Worm (Caenorhabditis elegans) whole organism, L4 larva: ENCODE data around the gene Y108F1.5.
"Not testable (repeated sequence)": the region's sequence is repeated elsewhere in the genome, so short reads cannot be mapped to it uniquely, and the experiment has no call there.

Experiments
- D1046.2 ChIP-seq: fragments of 200-800 bp; sonication (Bioruptor generic); IDR thresholded peaks from 2 replicates; pipeline ENCODE4 v1.3.6; 2022; ENCODE audit warnings: missing genetic modification characterization, missing compliant biosample characterization
- F44E2.7 ChIP-seq: fragments of 200-800 bp; sonication (Bioruptor generic); IDR thresholded peaks from 2 replicates; pipeline ENCODE4 v2.1.2; 2022; ENCODE audit warnings: missing genetic modification characterization, missing compliant biosample characterization
- Y48G9A.11 ChIP-seq: fragments of 200-800 bp; sonication (Bioruptor generic); IDR thresholded peaks from 2 replicates; pipeline ENCODE4 v1.3.6; 2022; ENCODE audit warnings: missing genetic modification reagents, missing genetic modification characterization, missing compliant biosample characterization
- ZK337.2 ChIP-seq: fragments of 200-800 bp; sonication (Bioruptor generic); IDR thresholded peaks from 2 replicates; pipeline ENCODE4 v1.3.6; 2022; ENCODE audit warnings: missing genetic modification reagents, missing genetic modification characterization, missing compliant biosample characterization
- ZK546.5 ChIP-seq, 2 experiments: sonication (generic microtip); optimal IDR thresholded peaks; 2 replicates each; lab custom pipeline; 2017; ENCODE audit warnings: missing biosample characterization in 2 of 2, missing genetic modification characterization in 2 of 2
- arid-1 ChIP-seq: fragments of 200-800 bp; sonication (Bioruptor generic); conservative IDR thresholded peaks from 2 replicates; pipeline ENCODE4 v1.3.6; 2022; ENCODE audit warnings: missing genetic modification reagents, missing genetic modification characterization, missing compliant biosample characterization
- attf-4 ChIP-seq: sonication (generic microtip); optimal IDR thresholded peaks from 3 replicates; lab custom pipeline; 2017; ENCODE audit warnings: missing biosample characterization, missing genetic modification characterization
- ceh-28 ChIP-seq: fragments of 150-350 bp; optimal IDR thresholded peaks from 2 replicates; lab custom pipeline; 2014; ENCODE audit warnings: missing biosample characterization, missing genetic modification reagents, missing genetic modification characterization
- dmd-8 ChIP-seq: fragments of 200-800 bp; sonication (Bioruptor generic); IDR thresholded peaks from 2 replicates; pipeline ENCODE4 v1.3.6; 2022; ENCODE audit warnings: missing genetic modification characterization, missing compliant biosample characterization
- egl-43 ChIP-seq: fragments of 200-800 bp; sonication (Bioruptor generic); IDR thresholded peaks from 2 replicates; pipeline ENCODE4 v1.3.6; 2022; ENCODE audit warnings: missing genetic modification reagents, missing genetic modification characterization, missing compliant biosample characterization
- jun-1 ChIP-seq: fragments of 150-350 bp; optimal IDR thresholded peaks from 2 replicates; lab custom pipeline; 2014; ENCODE audit warnings: missing biosample characterization, missing genetic modification reagents, missing genetic modification characterization
- lim-7 ChIP-seq: fragments of 200-800 bp; sonication (Bioruptor generic); IDR thresholded peaks from 2 replicates; pipeline ENCODE4 v1.3.6; 2022; ENCODE audit warnings: missing genetic modification characterization, missing compliant biosample characterization
- lin-1 ChIP-seq: fragments of 200-800 bp; sonication (Bioruptor generic); IDR thresholded peaks from 2 replicates; pipeline ENCODE4 v1.3.6; 2022; ENCODE audit warnings: missing genetic modification reagents, missing genetic modification characterization, missing compliant biosample characterization
- lin-29 ChIP-seq: fragments of 200-800 bp; sonication (Bioruptor generic); IDR thresholded peaks from 2 replicates; pipeline ENCODE4 v1.3.6; 2022; ENCODE audit warnings: missing genetic modification reagents, missing genetic modification characterization, missing compliant biosample characterization
- lin-38 ChIP-seq: fragments of 200-800 bp; sonication (Bioruptor generic); IDR thresholded peaks from 2 replicates; pipeline ENCODE4 v1.3.6; 2022; ENCODE audit warnings: missing genetic modification reagents, missing genetic modification characterization, missing compliant biosample characterization
- madf-9 ChIP-seq: fragments of 200-800 bp; sonication (Bioruptor generic); conservative IDR thresholded peaks from 2 replicates; pipeline ENCODE4 v1.3.6; 2022; ENCODE audit warnings: missing genetic modification reagents, missing genetic modification characterization, missing compliant biosample characterization
- mes-2 ChIP-seq: sonication (generic microtip); optimal IDR thresholded peaks from 2 replicates; lab custom pipeline; 2016; ENCODE audit warnings: missing genotype, mild to moderate bottlenecking, missing genetic modification characterization, missing compliant biosample characterization; ENCODE audit not compliant: poor library complexity, severe bottlenecking
- mxl-2 ChIP-seq: fragments of 200-800 bp; sonication (Bioruptor generic); conservative IDR thresholded peaks from 2 replicates; pipeline ENCODE4 v1.3.6; 2022; ENCODE audit warnings: missing genetic modification reagents, missing genetic modification characterization, missing compliant biosample characterization
- nhr-102 ChIP-seq: sonication (generic microtip); optimal IDR thresholded peaks from 2 replicates; lab custom pipeline; 2016; ENCODE audit warnings: mild to moderate bottlenecking, missing genetic modification characterization, moderate library complexity, missing compliant biosample characterization
- nhr-6 ChIP-seq: fragments of 150-350 bp; optimal IDR thresholded peaks from 2 replicates; lab custom pipeline; 2014; ENCODE audit warnings: missing biosample characterization, missing genetic modification characterization
- nhr-77 ChIP-seq: fragments of 150-350 bp; optimal IDR thresholded peaks from 2 replicates; lab custom pipeline; 2014; ENCODE audit warnings: missing biosample characterization, missing genetic modification characterization
- php-3 ChIP-seq: fragments of 200-800 bp; sonication (Bioruptor generic); IDR thresholded peaks from 2 replicates; pipeline ENCODE4 v1.3.6; 2022; ENCODE audit warnings: missing genetic modification reagents, missing genetic modification characterization, missing compliant biosample characterization
- rbr-2 ChIP-seq: sonication (generic microtip); optimal IDR thresholded peaks from 2 replicates; lab custom pipeline; 2016; ENCODE audit warnings: missing genotype, missing genetic modification characterization, missing compliant biosample characterization
- saeg-2 ChIP-seq: fragments of 200-800 bp; sonication (Bioruptor generic); IDR thresholded peaks from 2 replicates; pipeline ENCODE4 v1.3.6; 2022; ENCODE audit warnings: missing genetic modification reagents, missing genetic modification characterization, missing compliant biosample characterization
- spr-3 ChIP-seq: fragments of 200-800 bp; sonication (Bioruptor generic); optimal IDR thresholded peaks from 2 replicates; lab custom pipeline; 2018; ENCODE audit warnings: mild to moderate bottlenecking, missing genetic modification characterization, missing compliant biosample characterization
- unc-130 ChIP-seq: sonication (generic microtip); optimal IDR thresholded peaks from 2 replicates; lab custom pipeline; 2016; ENCODE audit warnings: missing genetic modification reagents, missing genetic modification characterization, missing compliant biosample characterization
- ztf-7 ChIP-seq: fragments of 150-350 bp; optimal IDR thresholded peaks from 2 replicates; lab custom pipeline; 2014; ENCODE audit warnings: missing biosample characterization, missing genetic modification characterization

The Y108F1.5 gene

ce11 chrX:295726-296125 lies 21.9 kb upstream of the Y108F1.5 start:
- TF ChIP-seq attf-4 (tag; lab: Kevin White, UChicago) = no peak
- no peak for TF ChIP-seq mes-2
- TF ChIP-seq mxl-2 (GFP tag; lab: Robert Waterston, UW) = no peak
- no peak for TF ChIP-seq jun-1 (tag; lab: Kevin White, UChicago)
- no peak for TF ChIP-seq arid-1
- no peak for TF ChIP-seq spr-3 (GFP tag; lab: Kevin White, UChicago)
- no peak for TF ChIP-seq dmd-8
- TF ChIP-seq nhr-6 = no peak
- TF ChIP-seq nhr-102 (tag; lab: Kevin White, UChicago) = no peak
- no peak for TF ChIP-seq lin-29 (GFP tag; lab: Robert Waterston, UW)
- TF ChIP-seq unc-130 (GFP tag; lab: Kevin White, UChicago) = no peak
- TF ChIP-seq php-3 (GFP tag; lab: Robert Waterston, UW) = no peak
- no peak for TF ChIP-seq rbr-2 (tag; lab: Kevin White, UChicago)

- not testable (repeated sequence) for TF ChIP-seq ZK337.2 (GFP tag; lab: Robert Waterston, UW); arid-1; Y48G9A.11
Observed at ce11 chrX:286116-286515, 12.3 kb upstream of the Y108F1.5 start, which contains the start of gene Y47C4A.1. TSS of gene Y47C4A.1 (minus strand) at chrX:286216.

DNA sequence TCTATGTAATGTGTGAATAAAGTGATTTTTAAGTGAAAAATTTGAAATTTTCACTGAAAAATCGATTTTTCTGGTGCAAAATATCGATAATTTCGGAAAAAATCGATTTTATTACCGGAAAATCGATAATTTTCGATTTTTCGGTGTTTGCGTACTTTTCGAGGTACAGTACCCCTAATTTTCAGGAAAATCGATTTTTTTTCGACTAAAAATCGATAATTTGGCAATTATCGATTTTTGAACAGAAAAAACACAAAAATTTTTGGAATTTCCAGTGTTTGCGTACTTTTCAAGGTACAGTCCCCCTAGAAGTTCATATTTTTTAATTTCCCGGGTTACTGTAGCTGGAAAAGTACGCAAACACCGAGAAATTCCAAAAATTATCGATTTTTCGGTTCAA lies 2.3 kb downstream of the Y108F1.5 start:
- TF ChIP-seq ZK546.5 (tag; optimal IDR thresholded peaks at IDR 0.05; lab: Kevin White, UChicago) = no peak
- TF ChIP-seq ceh-28 (tag; lab: Kevin White, UChicago) = peak; percentile 79

DNA sequence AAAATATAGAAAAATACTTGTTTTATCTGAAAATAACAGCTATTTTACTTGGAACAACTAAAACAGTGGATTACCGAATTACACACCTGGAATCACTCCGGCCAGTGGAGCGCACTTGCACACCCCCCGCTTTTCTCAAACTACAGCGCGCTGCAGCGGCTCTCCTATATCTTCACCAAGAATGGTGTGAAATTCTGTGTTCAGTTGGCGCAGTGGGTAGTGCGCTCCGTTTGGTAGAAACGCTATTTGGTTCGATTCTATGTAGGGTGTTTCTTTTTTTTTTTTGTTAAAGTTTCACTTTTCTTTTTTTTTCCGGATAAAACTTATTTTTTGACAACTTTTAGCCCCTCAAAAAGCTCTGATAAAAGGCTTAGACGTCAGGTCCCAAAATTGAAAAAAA lies 15.3 kb downstream of the Y108F1.5 start:
- TF ChIP-seq madf-9 (GFP tag; lab: Robert Waterston, UW) (0 out of 2 replicates have a peak, but pooled peaks have one; percentile 23), egl-43 (GFP tag; lab: Robert Waterston, UW) (0 out of 2 replicates have a peak, but pooled peaks have one; percentile 25), D1046.2 (peak; percentile 56; the same call in 1 of the 2 replicates), lin-38 (GFP tag; lab: Robert Waterston, UW) (peak; percentile 75; the same call in 1 of the 2 replicates), lim-7 (GFP tag; lab: Robert Waterston, UW) (peak; percentile 64; the same call in 1 of the 2 replicates)

ce11 chrX:239077-239476 lies 34.7 kb downstream of the Y108F1.5 start, which contains the start of gene AC8.10:
TSS of gene AC8.10 (minus strand) at chrX:239177.
- TF ChIP-seq ztf-7 (tag; lab: Kevin White, UChicago); lin-1 (GFP tag; lab: Robert Waterston, UW); F44E2.7 (GFP tag; lab: Robert Waterston, UW): not testable (repeated sequence)

ce11 chrX:229374-229773 lies 44.4 kb downstream of the Y108F1.5 start, which contains the start of gene AC8.3:
TSS of gene AC8.3 (minus strand) at chrX:229474.
- not testable (repeated sequence) for TF ChIP-seq mes-2; saeg-2 (GFP tag; lab: Robert Waterston, UW); nhr-77 (tag; lab: Kevin White, UChicago)
